Worm (Caenorhabditis elegans) whole organism, L2 larva: ENCODE results near the gene ddb-1.
A peak's percentile ranks its signal among the peaks of the same experiment; 100 is the strongest.

Experiments used
- C34F6.9 ChIP-seq: fragments of 150-350 bp; optimal IDR thresholded peaks from 2 replicates; lab custom pipeline; 2014; ENCODE audit warnings: missing biosample characterization, missing genetic modification characterization
- F13H6.1 ChIP-seq: sonication (generic microtip); optimal IDR thresholded peaks from 2 replicates; lab custom pipeline; 2016; ENCODE audit warnings: missing genetic modification characterization, missing compliant biosample characterization
- R02D3.7 ChIP-seq: fragments of 150-350 bp; optimal IDR thresholded peaks from 2 replicates; lab custom pipeline; 2014; ENCODE audit warnings: missing biosample characterization, missing genetic modification characterization
- Y55F3AM.14 ChIP-seq: fragments of 200-800 bp; sonication (Bioruptor generic); optimal IDR thresholded peaks from 2 replicates; lab custom pipeline; 2018; ENCODE audit warnings: mild to moderate bottlenecking, missing genetic modification characterization, missing compliant biosample characterization
- alr-1 ChIP-seq: fragments of 150-350 bp; optimal IDR thresholded peaks from 2 replicates; lab custom pipeline; 2014; ENCODE audit warnings: missing biosample characterization, missing genetic modification characterization
- ama-1 ChIP-seq: fragments of 150-350 bp; optimal IDR thresholded peaks from 2 replicates; lab custom pipeline; 2018; ENCODE audit warnings: inconsistent platforms
- blmp-1 ChIP-seq: sonication (generic microtip); optimal IDR thresholded peaks from 2 replicates; lab custom pipeline; 2017; ENCODE audit warnings: missing genetic modification characterization, mild to moderate bottlenecking, missing compliant biosample characterization, antibody characterized with exemption, moderate library complexity; ENCODE audit not compliant: insufficient read depth
- ceh-16 ChIP-seq: fragments of 150-350 bp; optimal IDR thresholded peaks from 2 replicates; lab custom pipeline; 2014; ENCODE audit warnings: missing biosample characterization, missing genetic modification characterization
- ceh-82 ChIP-seq: fragments of 150-350 bp; optimal IDR thresholded peaks from 2 replicates; lab custom pipeline; 2014; ENCODE audit warnings: missing biosample characterization, missing genetic modification characterization
- crh-2 ChIP-seq: sonication (generic microtip); optimal IDR thresholded peaks from 2 replicates; lab custom pipeline; 2017; ENCODE audit warnings: missing biosample characterization, missing genetic modification characterization
- dmd-4 ChIP-seq: sonication (generic microtip); optimal IDR thresholded peaks from 2 replicates; lab custom pipeline; 2017; ENCODE audit warnings: missing biosample characterization, missing genetic modification characterization
- elt-1 ChIP-seq: fragments of 150-350 bp; optimal IDR thresholded peaks from 2 replicates; lab custom pipeline; 2014; ENCODE audit warnings: missing biosample characterization, missing genetic modification characterization
- elt-3 ChIP-seq: sonication (generic microtip); optimal IDR thresholded peaks from 2 replicates; lab custom pipeline; 2017; ENCODE audit warnings: missing biosample characterization, missing genetic modification characterization
- fos-1 ChIP-seq: fragments of 150-350 bp; optimal IDR thresholded peaks from 2 replicates; lab custom pipeline; 2014; ENCODE audit warnings: missing biosample characterization, missing genetic modification characterization
- gmeb-1 ChIP-seq: fragments of 150-350 bp; optimal IDR thresholded peaks from 2 replicates; lab custom pipeline; 2014; ENCODE audit warnings: missing biosample characterization, missing genetic modification characterization
- lin-11 ChIP-seq: fragments of 150-350 bp; sonication (generic microtip); optimal IDR thresholded peaks from 2 replicates; lab custom pipeline; 2014; ENCODE audit warnings: missing biosample characterization, missing genetic modification characterization, inconsistent platforms, mixed read lengths
- lin-13 ChIP-seq: fragments of 150-350 bp; optimal IDR thresholded peaks from 2 replicates; lab custom pipeline; 2014; ENCODE audit warnings: missing biosample characterization, missing genetic modification reagents, missing genetic modification characterization
- lsy-2 ChIP-seq, 2 experiments: fragments of 150-350 bp in 1 of 2; sonication (generic microtip) in 1 of 2; optimal IDR thresholded peaks; 2 replicates each; lab custom pipeline; 2014 to 2017; ENCODE audit warnings: missing biosample characterization in 2 of 2, missing genetic modification characterization in 2 of 2
- mbf-1 ChIP-seq: sonication (generic microtip); optimal IDR thresholded peaks from 2 replicates; lab custom pipeline; 2017; ENCODE audit warnings: missing biosample characterization, missing genetic modification characterization
- nhr-10 ChIP-seq: sonication (generic microtip); optimal IDR thresholded peaks from 2 replicates; lab custom pipeline; 2017; ENCODE audit warnings: missing biosample characterization, missing genetic modification characterization
- nhr-11 ChIP-seq: fragments of 150-350 bp; optimal IDR thresholded peaks from 2 replicates; lab custom pipeline; 2014; ENCODE audit warnings: missing biosample characterization, missing genetic modification characterization
- nhr-129 ChIP-seq: fragments of 150-350 bp; optimal IDR thresholded peaks from 2 replicates; lab custom pipeline; 2014; ENCODE audit warnings: missing biosample characterization, missing genetic modification characterization
- nhr-25 ChIP-seq: fragments of 150-350 bp; sonication (generic microtip); optimal IDR thresholded peaks from 3 replicates; lab custom pipeline; 2014; ENCODE audit warnings: missing biosample characterization, missing genetic modification characterization
- nhr-77 ChIP-seq: fragments of 150-350 bp; optimal IDR thresholded peaks from 2 replicates; lab custom pipeline; 2014; ENCODE audit warnings: missing biosample characterization, missing genetic modification characterization
- skn-1 ChIP-seq: sonication (generic microtip); optimal IDR thresholded peaks from 2 replicates; lab custom pipeline; 2017; ENCODE audit warnings: missing biosample characterization, missing genetic modification characterization
- sma-9 ChIP-seq, 2 experiments: fragments of 150-350 bp in 1 of 2; sonication (generic microtip) in 1 of 2; optimal IDR thresholded peaks; 2 replicates each; lab custom pipeline; 2014 to 2016; ENCODE audit warnings: missing genetic modification characterization in 2 of 2, mild to moderate bottlenecking in 1 of 2, missing biosample characterization in 1 of 2, missing compliant biosample characterization in 1 of 2, missing genetic modification reagents in 1 of 2, moderate library complexity in 1 of 2
- snpc-4 ChIP-seq: fragments of 150-350 bp; optimal IDR thresholded peaks from 2 replicates; lab custom pipeline; 2014; ENCODE audit warnings: missing biosample characterization, missing genetic modification characterization
- unc-39 ChIP-seq: fragments of 150-350 bp; optimal IDR thresholded peaks from 2 replicates; lab custom pipeline; 2014; ENCODE audit warnings: missing biosample characterization, missing genetic modification characterization
- unc-55 ChIP-seq: fragments of 150-350 bp; sonication (generic microtip); optimal IDR thresholded peaks from 3 replicates; lab custom pipeline; 2014; ENCODE audit warnings: missing biosample characterization, missing genetic modification reagents, missing genetic modification characterization
- unc-62 ChIP-seq: fragments of 150-350 bp; optimal IDR thresholded peaks from 2 replicates; lab custom pipeline; 2014; ENCODE audit warnings: missing biosample characterization, missing genetic modification reagents, missing genetic modification characterization
- zag-1 ChIP-seq: fragments of 150-350 bp; optimal IDR thresholded peaks from 2 replicates; lab custom pipeline; 2014; ENCODE audit warnings: missing biosample characterization, missing genetic modification characterization
- ztf-1 ChIP-seq: fragments of 200-800 bp; sonication (Bioruptor generic); conservative IDR thresholded peaks from 2 replicates; pipeline ENCODE4 v1.3.6; 2022; ENCODE audit warnings: missing genetic modification characterization, missing compliant biosample characterization
- ztf-4 ChIP-seq: fragments of 150-350 bp; optimal IDR thresholded peaks from 2 replicates; lab custom pipeline; 2014; ENCODE audit warnings: missing biosample characterization, missing genetic modification characterization

The ddb-1 gene

DNA sequence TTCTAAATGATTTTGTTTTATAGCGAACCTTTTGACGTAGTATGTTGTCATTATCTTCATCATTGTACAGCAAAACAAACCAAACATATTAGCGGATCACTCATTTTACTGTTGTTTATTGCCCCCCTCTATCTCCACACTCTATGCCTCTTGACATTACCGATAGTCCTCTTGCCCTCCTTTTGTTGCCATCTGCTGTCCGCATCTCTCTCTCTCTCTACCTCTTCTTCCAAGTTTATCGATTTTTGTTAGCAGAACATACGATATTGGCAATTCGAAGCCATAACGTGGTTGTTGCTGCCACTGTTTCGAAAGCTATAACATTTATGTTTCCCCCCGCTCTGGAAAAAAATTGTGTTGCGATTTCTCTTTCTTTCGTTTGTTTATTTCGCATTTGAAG lies 37.0 kb upstream of the ddb-1 start:
- TF ChIP-seq nhr-129 (tag; lab: Kevin White, UChicago): peak; percentile 62
- TF ChIP-seq ama-1 (lab: Kevin White, UChicago): no peak
- no peak for TF ChIP-seq unc-39 (tag; lab: Kevin White, UChicago)
- no peak for TF ChIP-seq nhr-11
- TF ChIP-seq alr-1 (tag; lab: Kevin White, UChicago): no peak

DNA sequence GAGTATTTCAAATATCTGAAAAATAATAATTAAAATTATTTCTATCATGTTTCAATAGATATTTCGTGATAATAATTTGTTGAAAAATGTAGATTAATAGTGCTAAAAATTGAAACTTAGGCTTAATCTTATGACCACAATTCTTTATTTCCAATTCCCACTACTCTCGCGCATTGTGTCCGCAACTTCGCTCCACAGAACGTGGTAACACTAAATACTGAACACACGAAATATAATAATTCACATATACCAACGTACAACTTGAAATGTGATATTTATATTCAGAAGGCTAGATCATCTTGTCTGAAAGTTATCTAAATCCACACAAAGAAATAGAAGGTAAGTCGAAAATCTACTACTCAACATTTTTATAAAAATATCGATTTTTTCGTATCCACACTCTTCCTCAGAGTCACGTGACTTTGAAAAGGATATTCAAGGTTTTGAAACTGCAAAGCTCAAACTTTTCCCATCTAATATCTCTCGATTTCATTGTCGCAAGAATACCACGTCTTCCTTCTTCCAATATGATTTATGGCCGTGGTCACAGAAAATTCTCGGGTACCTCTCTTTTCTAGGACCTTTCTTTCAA lies 35.8 kb upstream of the ddb-1 start, which contains the start of gene eri-12:
eri-12 (plus strand) TSS at position 197 of the 592 bp plus-strand sequence.
- TF ChIP-seq lin-13 (no peak), C34F6.9 (tag; lab: Kevin White, UChicago) (peak; percentile 64), lsy-2 (tag; optimal IDR thresholded peaks at IDR 0.05; lab: Kevin White, UChicago) (peak in 1 of 2 experiments; percentile 27), nhr-129 (tag; lab: Kevin White, UChicago) (peak; percentile 67), elt-3 (tag; lab: Kevin White, UChicago) (no peak), unc-39 (tag; lab: Kevin White, UChicago) (no peak), crh-2 (tag; lab: Kevin White, UChicago) (peak; percentile 34)

DNA sequence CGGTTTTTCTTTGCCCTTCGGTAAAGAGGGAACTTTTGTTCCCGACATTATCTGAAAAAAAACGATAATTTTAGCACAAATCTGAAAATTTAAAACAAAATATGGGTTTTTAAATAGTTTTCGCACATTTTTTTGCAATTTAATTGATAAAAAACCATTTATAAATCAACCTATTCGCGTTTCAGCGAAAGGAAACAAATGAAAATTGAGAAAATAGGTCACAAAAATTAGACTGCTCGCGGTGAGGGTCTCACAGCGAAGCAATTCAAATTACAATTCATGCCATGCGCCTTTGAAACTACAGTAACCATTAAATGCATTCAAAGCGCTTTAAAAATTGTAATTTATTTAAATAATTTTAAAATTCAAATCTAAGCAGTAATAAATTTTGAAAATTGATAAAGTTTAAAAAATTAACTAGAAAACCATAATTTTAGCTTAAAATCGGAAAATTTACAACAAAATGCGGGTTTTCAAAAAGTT lies 33.3 kb upstream of the ddb-1 start, which contains the start of gene B0001.7:
B0001.7 (minus strand) TSS at position 51 of the 483 bp plus-strand sequence.
- TF ChIP-seq skn-1 (tag; lab: Kevin White, UChicago) (no peak), crh-2 (tag; lab: Kevin White, UChicago) (no peak), R02D3.7 (tag; lab: Kevin White, UChicago) (no peak), alr-1 (tag; lab: Kevin White, UChicago) (no peak), gmeb-1 (no peak), unc-55 (no peak), nhr-10 (tag; lab: Kevin White, UChicago) (no peak), C34F6.9 (tag; lab: Kevin White, UChicago) (no peak), Y55F3AM.14 (GFP tag; lab: Kevin White, UChicago) (no peak), unc-62 (GFP tag; lab: Kevin White, UChicago) (no peak), ztf-1 (GFP tag; lab: Robert Waterston, UW) (no peak), nhr-77 (tag; lab: Kevin White, UChicago) (no peak), fos-1 (no peak), F13H6.1 (tag; lab: Kevin White, UChicago) (no peak), mbf-1 (no peak), snpc-4 (tag; lab: Kevin White, UChicago) (no peak), elt-1 (tag; lab: Kevin White, UChicago) (no peak), ztf-4 (tag; lab: Kevin White, UChicago) (no peak)

DNA sequence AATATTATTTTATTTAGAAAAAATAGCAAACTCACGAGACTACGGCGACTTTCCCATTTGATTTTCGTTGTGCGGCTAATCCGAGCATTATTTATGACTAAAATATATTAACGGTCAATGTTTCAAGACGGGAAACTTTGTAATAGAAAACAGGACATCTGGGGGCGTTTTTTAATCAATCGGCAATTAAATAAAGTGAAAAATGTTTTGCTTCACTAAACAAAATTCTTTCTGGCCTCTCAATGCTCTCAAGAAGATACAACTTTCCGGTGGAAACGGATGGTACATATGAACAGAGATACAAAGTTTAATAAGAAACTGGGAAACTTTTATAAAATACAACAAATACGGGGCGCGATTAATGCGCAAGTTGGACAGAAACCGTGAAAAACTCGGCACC lies 29.9 kb upstream of the ddb-1 start, which contains the start of gene B0001.2:
B0001.2 (minus strand) TSS at position 101 of the 400 bp plus-strand sequence.
- no peak for TF ChIP-seq ceh-82 (tag; lab: Kevin White, UChicago)
- no peak for TF ChIP-seq nhr-25
- no peak for TF ChIP-seq lin-13
- TF ChIP-seq zag-1 (tag; lab: Kevin White, UChicago): no peak
- TF ChIP-seq Y55F3AM.14 (GFP tag; lab: Kevin White, UChicago): no peak
- no peak for TF ChIP-seq unc-62 (GFP tag; lab: Kevin White, UChicago)
- TF ChIP-seq mbf-1: no peak
- TF ChIP-seq snpc-4 (tag; lab: Kevin White, UChicago): no peak
- TF ChIP-seq ceh-16 (tag; lab: Kevin White, UChicago): no peak
- no peak for TF ChIP-seq dmd-4 (tag; lab: Kevin White, UChicago)
- no peak for TF ChIP-seq alr-1 (tag; lab: Kevin White, UChicago)

DNA sequence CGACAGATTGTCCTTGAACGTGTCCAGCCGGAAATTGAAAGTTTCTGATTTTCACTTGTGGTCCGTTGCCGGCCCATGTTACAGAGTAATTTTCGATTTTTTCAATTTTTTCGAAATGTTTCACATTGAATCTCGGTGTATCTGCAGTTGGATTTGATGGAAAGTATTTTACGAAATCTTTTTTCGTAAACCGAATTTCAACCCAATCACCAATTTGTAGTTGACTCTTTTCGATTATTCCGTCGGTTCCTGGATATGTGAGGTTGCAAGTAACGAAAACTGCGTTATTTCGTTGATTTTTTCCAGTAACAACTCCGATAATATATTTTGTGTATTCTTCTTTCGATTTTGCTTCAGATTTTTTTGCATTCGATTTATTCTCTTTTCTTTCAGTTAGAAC lies 28.6 kb upstream of the ddb-1 start:
- no peak for TF ChIP-seq elt-3 (tag; lab: Kevin White, UChicago)
- no peak for TF ChIP-seq blmp-1
- TF ChIP-seq lin-11: no peak
- TF ChIP-seq sma-9 (GFP tag; optimal IDR thresholded peaks at IDR 0.05; lab: Kevin White, UChicago): no peak
- TF ChIP-seq sma-9 (tag; optimal IDR thresholded peaks at IDR 0.05; lab: Kevin White, UChicago): no peak
- TF ChIP-seq, all 48 proteins: peak for 0
